Fruit fly (Drosophila melanogaster): ENCODE results near the gene CG34117.

The CG34117 gene

dm6 chr3R:9363066-9363719 is 36.7 kb downstream of the CG34117 start, which contains the start of gene CG18473:
Gene CG18473, plus strand, starts transcription at chr3R:9363305.
- TF ChIP-seq CG17801 (GFP tag; optimal IDR thresholded peaks at IDR 0.05; ENCODE audit: partially characterized antibody), result no peak

dm6 chr3R:9359393-9359792 is 40.5 kb downstream of the CG34117 start:
- TF ChIP-seq CG17801 (GFP tag; optimal IDR thresholded peaks at IDR 0.05; ENCODE audit: partially characterized antibody), result no peak

- TF ChIP-seq CG17801 (GFP tag; optimal IDR thresholded peaks at IDR 0.05; ENCODE audit: partially characterized antibody), result no peak
These were observed 44.7 kb downstream of the CG34117 start, which contains the start of gene CG43675 for dm6 chr3R:9355195-9355594. Gene CG43675, plus strand, starts transcription at chr3R:9355495.

dm6 chr3R:9353276-9353652 is 46.6 kb downstream of the CG34117 start:
- peak; percentile 73 for TF ChIP-seq CG17801 (GFP tag; optimal IDR thresholded peaks at IDR 0.05; ENCODE audit: partially characterized antibody)

- no peak for TF ChIP-seq CG17801 (GFP tag; optimal IDR thresholded peaks at IDR 0.05; ENCODE audit: partially characterized antibody)
These were observed 47.1 kb downstream of the CG34117 start for dm6 chr3R:9352595-9353275.

dm6 chr3R:9351415-9352379 is 48.2 kb downstream of the CG34117 start:
- TF ChIP-seq CG17801 (GFP tag; optimal IDR thresholded peaks at IDR 0.05; ENCODE audit: partially characterized antibody), result peak; percentile 53

dm6 chr3R:9350561-9351379 is 49.1 kb downstream of the CG34117 start:
- TF ChIP-seq CG17801 (GFP tag; optimal IDR thresholded peaks at IDR 0.05; ENCODE audit: partially characterized antibody), result no peak

All from ovary, adult (tissue).